Worm (Caenorhabditis elegans): ENCODE results near the gene Y57G7A.11.
"Not testable (repeated sequence)": the region's sequence is repeated elsewhere in the genome, so short reads cannot be mapped to it uniquely, and the experiment has no call there.

Gene Y57G7A.11

DNA sequence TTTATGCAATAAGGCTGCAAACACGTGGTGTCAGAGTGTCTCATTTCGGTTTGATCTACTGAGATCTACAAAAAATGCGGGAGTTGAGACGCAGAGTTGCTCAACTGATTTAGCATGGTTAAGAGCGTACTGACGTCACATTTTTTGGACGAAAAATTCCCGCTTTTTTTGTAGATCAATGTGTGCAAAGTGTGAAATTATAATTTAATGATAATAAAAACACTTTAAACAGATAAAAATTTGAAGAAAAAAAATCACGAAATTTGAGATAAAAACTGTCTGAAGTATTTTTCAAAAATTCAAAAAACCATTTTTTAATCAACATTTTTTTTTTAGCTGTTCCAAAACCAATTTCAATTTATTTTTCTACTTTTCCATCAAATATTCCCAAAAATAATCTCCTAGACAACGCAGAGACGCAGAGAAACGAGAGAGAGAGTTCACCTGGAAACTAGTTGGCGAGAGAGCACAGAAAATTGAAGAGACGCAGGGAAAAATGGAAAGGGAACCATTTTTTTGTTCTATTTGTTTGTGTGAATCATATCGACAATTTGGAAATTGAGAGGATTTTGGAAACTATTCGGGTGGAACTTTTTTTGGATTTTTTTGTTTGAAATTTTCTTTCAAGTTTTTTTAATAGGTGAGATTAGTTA lies 20.5 kb upstream of the Y57G7A.11 start:
- TF ChIP-seq nhr-23 (tag; optimal IDR thresholded peaks at IDR 0.05) (peak; percentile 23), nhr-77 (tag; optimal IDR thresholded peaks at IDR 0.05) (no peak), pha-4 (tag; optimal IDR thresholded peaks at IDR 0.05) (peak; percentile 31)

DNA sequence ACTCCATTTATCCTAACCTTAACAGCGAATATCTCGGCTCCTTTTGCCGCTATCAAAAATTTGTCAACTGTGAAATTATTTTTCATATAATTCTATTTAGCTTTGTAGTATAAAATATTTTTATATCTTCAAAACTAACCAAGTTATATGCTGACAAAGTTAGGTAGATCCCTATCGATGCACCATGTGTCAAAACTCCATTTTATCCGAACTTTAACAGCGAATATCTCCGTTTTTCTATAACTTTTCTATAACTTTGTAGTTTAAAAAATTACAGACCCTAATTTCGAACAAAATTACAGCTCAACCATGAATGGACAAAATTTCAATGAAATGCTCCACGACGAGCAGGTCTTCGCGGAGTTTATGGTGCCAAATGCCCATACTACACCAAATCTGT lies 19.1 kb upstream of the Y57G7A.11 start, which contains the start of gene Y57G7A.2:
TSS of gene Y57G7A.2 (plus strand) at position 301 of the 400 bp plus-strand sequence.
- no peak for TF ChIP-seq tbx-2 (tag; optimal IDR thresholded peaks at IDR 0.05)
- TF ChIP-seq egl-27 (tag; optimal IDR thresholded peaks at IDR 0.05), result no peak
- TF ChIP-seq lin-15B (tag; optimal IDR thresholded peaks at IDR 0.05), result no peak
- no peak for TF ChIP-seq nhr-11 (tag; optimal IDR thresholded peaks at IDR 0.05)
- no peak for TF ChIP-seq elt-3 (tag; optimal IDR thresholded peaks at IDR 0.05)
- TF ChIP-seq R02D3.7 (tag; optimal IDR thresholded peaks at IDR 0.05), result no peak
- TF ChIP-seq mml-1 (tag; optimal IDR thresholded peaks at IDR 0.05), result no peak
- no peak for TF ChIP-seq nhr-237 (tag; optimal IDR thresholded peaks at IDR 0.05)
- no peak for TF ChIP-seq aly-2 (tag; optimal IDR thresholded peaks at IDR 0.05)
- TF ChIP-seq mdl-1 (tag; optimal IDR thresholded peaks at IDR 0.05), result no peak
- TF ChIP-seq ceh-9 (tag; optimal IDR thresholded peaks at IDR 0.05), result no peak
- TF ChIP-seq nhr-25 (tag; optimal IDR thresholded peaks at IDR 0.05), result no peak
- TF ChIP-seq egl-5 (tag; optimal IDR thresholded peaks at IDR 0.05), result no peak

DNA sequence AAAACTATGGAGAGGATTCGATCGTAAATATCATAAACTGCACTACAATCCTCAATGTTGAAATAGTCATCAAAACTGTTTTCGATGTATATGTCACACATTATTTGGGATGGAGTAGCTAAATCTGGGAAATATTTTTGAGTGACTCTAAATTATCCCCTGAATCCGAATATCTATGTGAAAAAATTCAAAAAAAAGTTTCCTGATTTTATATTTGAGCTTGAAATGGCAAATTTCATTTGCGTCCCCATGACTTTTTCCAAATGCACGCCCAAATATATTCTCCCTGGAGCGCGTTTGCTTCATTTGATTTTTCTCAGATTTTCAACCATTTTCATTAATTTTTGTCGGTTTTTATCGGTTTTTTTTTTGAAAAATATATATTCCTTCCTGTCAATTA lies 16.5 kb upstream of the Y57G7A.11 start, which contains the start of gene srz-64:
TSS of gene srz-64 (minus strand) at position 101 of the 400 bp plus-strand sequence.
- TF ChIP-seq fkh-10 (GFP tag; optimal IDR thresholded peaks at IDR 0.05), result no peak
- TF ChIP-seq tbx-2 (tag; optimal IDR thresholded peaks at IDR 0.05), result no peak
- no peak for TF ChIP-seq lin-15B (tag; optimal IDR thresholded peaks at IDR 0.05)
- no peak for TF ChIP-seq zag-1 (tag; optimal IDR thresholded peaks at IDR 0.05)
- TF ChIP-seq nhr-76 (tag; optimal IDR thresholded peaks at IDR 0.05), result no peak
- TF ChIP-seq egl-5 (tag; optimal IDR thresholded peaks at IDR 0.05), result no peak
- no peak for TF ChIP-seq fkh-2 (tag; optimal IDR thresholded peaks at IDR 0.05)
- no peak for TF ChIP-seq nhr-77 (tag; optimal IDR thresholded peaks at IDR 0.05)
- no peak for TF ChIP-seq lsy-12 (tag; optimal IDR thresholded peaks at IDR 0.05)
- no peak for TF ChIP-seq hmg-11 (tag; optimal IDR thresholded peaks at IDR 0.05)
- no peak for TF ChIP-seq ceh-9 (tag; optimal IDR thresholded peaks at IDR 0.05)
- no peak for TF ChIP-seq ztf-4 (tag; optimal IDR thresholded peaks at IDR 0.05)
- TF ChIP-seq ceh-82 (tag; optimal IDR thresholded peaks at IDR 0.05), result no peak

DNA sequence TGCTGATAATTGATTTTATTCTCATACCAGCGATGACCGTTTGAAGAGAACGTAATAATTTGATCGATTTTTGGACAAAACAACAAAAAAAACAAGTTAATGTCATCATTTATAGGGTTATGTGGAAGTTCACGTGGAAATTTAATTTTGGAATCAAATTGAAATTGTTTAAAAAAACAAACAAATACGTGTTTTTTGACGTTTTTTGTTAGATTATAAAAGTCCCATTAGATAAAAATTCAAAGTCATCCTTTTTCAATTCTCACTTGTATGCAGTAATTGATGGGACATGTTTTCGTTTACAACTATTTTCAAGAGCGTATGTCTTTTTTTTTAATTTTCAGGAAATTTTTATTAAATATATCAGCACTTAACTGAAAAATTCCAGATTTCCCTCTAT lies 8.8 kb upstream of the Y57G7A.11 start, which contains the start of the genes Y57G7A.6 and Y57G7A.3:
TSS of gene Y57G7A.6 (minus strand) at position 101 of the 400 bp plus-strand sequence.
TSS of gene Y57G7A.3 (plus strand) at position 269 of the 400 bp plus-strand sequence.
- TF ChIP-seq skn-1 (tag; optimal IDR thresholded peaks at IDR 0.05), result no peak
- TF ChIP-seq mdl-1 (tag; optimal IDR thresholded peaks at IDR 0.05), result no peak
- TF ChIP-seq ama-1 (optimal IDR thresholded peaks at IDR 0.05), result no peak
- TF ChIP-seq lsy-12 (tag; optimal IDR thresholded peaks at IDR 0.05), result no peak
- no peak for TF ChIP-seq ceh-16 (tag; optimal IDR thresholded peaks at IDR 0.05)
- TF ChIP-seq sea-2 (GFP tag; optimal IDR thresholded peaks at IDR 0.05), result no peak
- TF ChIP-seq nhr-43 (tag; optimal IDR thresholded peaks at IDR 0.05; ENCODE audit: poor library complexity, severe bottlenecking), result no peak

DNA sequence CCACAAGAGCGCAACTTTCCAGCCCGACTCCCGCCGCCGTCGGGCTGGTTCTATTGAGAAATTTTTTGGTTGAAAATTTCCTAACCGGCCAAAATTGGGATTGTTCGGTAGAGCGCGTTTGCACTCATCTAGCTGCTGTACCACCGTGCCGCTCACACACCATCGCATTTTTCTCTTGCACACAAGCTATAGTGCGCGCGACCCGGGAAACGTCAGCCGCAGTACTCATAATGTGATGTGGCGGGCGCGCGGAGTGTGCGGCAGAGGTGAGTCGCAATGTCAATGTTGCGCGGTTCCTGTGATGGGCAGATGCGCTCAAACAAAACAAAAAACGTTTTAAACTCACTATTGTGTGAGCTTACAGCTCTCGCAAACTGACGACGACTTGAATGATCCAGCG lies 8.3 kb upstream of the Y57G7A.11 start:
- TF ChIP-seq nhr-11 (tag; optimal IDR thresholded peaks at IDR 0.05) (no peak), ceh-16 (tag; optimal IDR thresholded peaks at IDR 0.05) (no peak), lsy-12 (tag; optimal IDR thresholded peaks at IDR 0.05) (no peak), pha-4 (tag; optimal IDR thresholded peaks at IDR 0.05) (no peak), tbx-2 (tag; optimal IDR thresholded peaks at IDR 0.05) (no peak), fos-1 (tag; optimal IDR thresholded peaks at IDR 0.05) (no peak), egl-27 (tag; optimal IDR thresholded peaks at IDR 0.05) (no peak), hmg-11 (tag; optimal IDR thresholded peaks at IDR 0.05) (no peak), ama-1 (optimal IDR thresholded peaks at IDR 0.05) (no peak), nhr-77 (tag; optimal IDR thresholded peaks at IDR 0.05) (no peak)

DNA sequence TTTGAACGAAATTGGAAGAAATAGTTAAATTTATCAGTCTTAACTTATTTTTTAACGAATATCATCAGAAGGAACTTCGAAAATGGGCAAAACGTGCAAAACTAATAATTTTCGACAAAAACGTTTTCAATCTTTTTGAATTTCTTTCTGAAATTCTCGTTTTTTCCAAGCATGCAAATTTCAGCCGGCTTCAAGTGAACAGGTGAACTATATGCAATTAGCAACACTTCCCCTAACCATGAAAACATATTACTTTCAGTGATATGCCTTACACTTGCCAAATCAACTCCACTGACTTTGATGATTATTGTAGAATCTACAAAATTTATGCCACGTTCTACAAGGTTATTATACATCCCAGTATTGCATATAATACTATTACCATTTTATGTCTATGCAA lies 1.7 kb upstream of the Y57G7A.11 start, which contains the start of gene srz-63:
TSS of gene srz-63 (plus strand) at position 301 of the 400 bp plus-strand sequence.
- not testable (repeated sequence) for TF ChIP-seq egl-27, nhr-28, ceh-16 (tag; optimal IDR thresholded peaks at IDR 0.05)

All from whole organism, L3 larva.